Fruit fly (Drosophila melanogaster): Measurements from ENCODE around the gene CG14195.

CG14195 gene

dm6 chrX:19162249-19162914 is 49.5 kb downstream of the CG14195 start (continued):
- TF ChIP-seq CG11294 (GFP tag; IDR thresholded peaks at IDR 0.05) (0 out of 2 replicates have a peak, but pooled peaks have one; percentile 12), CG10631 (GFP tag; optimal IDR thresholded peaks at IDR 0.05) (peak; percentile 63), CG11762 (GFP tag; optimal IDR thresholded peaks at IDR 0.05; ENCODE audit: insufficient read depth) (peak; percentile 28), pdm3 (GFP tag; optimal IDR thresholded peaks at IDR 0.05) (peak; percentile 81), CG31627 (GFP tag; optimal IDR thresholded peaks at IDR 0.05) (peak; percentile 81), CG4318 (GFP tag; optimal IDR thresholded peaks at IDR 0.05) (peak; percentile 48), CG10669 (GFP tag; optimal IDR thresholded peaks at IDR 0.05) (peak; percentile 67), CG9139 (GFP tag; optimal IDR thresholded peaks at IDR 0.05) (no peak), Ets21C (GFP tag; optimal IDR thresholded peaks at IDR 0.05) (peak; percentile 58), Hr39 (GFP tag; optimal IDR thresholded peaks at IDR 0.05) (peak; percentile 82), Hr38 (GFP tag; optimal IDR thresholded peaks at IDR 0.05) (no peak), Blimp-1 (GFP tag; optimal IDR thresholded peaks at IDR 0.05) (no peak), CG32006 (GFP tag; optimal IDR thresholded peaks at IDR 0.05) (peak; percentile 81), Lpt (GFP tag; optimal IDR thresholded peaks at IDR 0.05) (peak; percentile 60), Eip93F (GFP tag; optimal IDR thresholded peaks at IDR 0.05) (no peak), OdsH (GFP tag; optimal IDR thresholded peaks at IDR 0.05) (peak; percentile 77), CG1621 (tag; optimal IDR thresholded peaks at IDR 0.05) (peak; percentile 72), dac (GFP tag; optimal IDR thresholded peaks at IDR 0.05) (no peak), CG3032 (tag; optimal IDR thresholded peaks at IDR 0.05) (peak; percentile 53), Eip75B (GFP tag; optimal IDR thresholded peaks at IDR 0.05) (peak; percentile 69), CG34406 (GFP tag; optimal IDR thresholded peaks at IDR 0.05) (peak; percentile 71), ss (GFP tag; optimal IDR thresholded peaks at IDR 0.05) (peak; percentile 27 to 64), CG6792 (GFP tag; optimal IDR thresholded peaks at IDR 0.05) (peak; percentile 83), svp (GFP tag) (peak; percentile 95), CG16779 (tag; optimal IDR thresholded peaks at IDR 0.05) (peak; percentile 23), fkh (GFP tag; optimal IDR thresholded peaks at IDR 0.05) (no peak)

- TF ChIP-seq Eip78C (GFP tag), result peak; percentile 85
- TF ChIP-seq Hr39 (GFP tag; optimal IDR thresholded peaks at IDR 0.05), result no peak
- TF ChIP-seq CG6792 (GFP tag; optimal IDR thresholded peaks at IDR 0.05), result peak; percentile 8
- no peak for TF ChIP-seq Gug (GFP tag; IDR thresholded peaks at IDR 0.05)
- no peak for TF ChIP-seq Eip93F (GFP tag; optimal IDR thresholded peaks at IDR 0.05)
- TF ChIP-seq Hr38 (GFP tag; optimal IDR thresholded peaks at IDR 0.05), result no peak
- TF ChIP-seq achi (GFP tag; optimal IDR thresholded peaks at IDR 0.05), result peak; percentile 15
- peak; percentile 21 for TF ChIP-seq esn (GFP tag; optimal IDR thresholded peaks at IDR 0.05)
- no peak for TF ChIP-seq Met (GFP tag; optimal IDR thresholded peaks at IDR 0.05)
- peak; percentile 10 for TF ChIP-seq spab (GFP tag; optimal IDR thresholded peaks at IDR 0.05)
- TF ChIP-seq Lpt (GFP tag; optimal IDR thresholded peaks at IDR 0.05), result no peak
- TF ChIP-seq salr (GFP tag; optimal IDR thresholded peaks at IDR 0.05), result peak in 1 of 2 experiments; percentile 1
- no peak for TF ChIP-seq CG11762 (GFP tag; optimal IDR thresholded peaks at IDR 0.05; ENCODE audit: insufficient read depth)
- no peak for TF ChIP-seq CG8319 (GFP tag; optimal IDR thresholded peaks at IDR 0.05)
- TF ChIP-seq CG8632 (GFP tag; optimal IDR thresholded peaks at IDR 0.05), result no peak
- peak; percentile 20 for TF ChIP-seq acj6 (GFP tag; optimal IDR thresholded peaks at IDR 0.05)
- TF ChIP-seq CG6163 (GFP tag; IDR thresholded peaks at IDR 0.05), result no peak
- TF ChIP-seq lz (GFP tag; optimal IDR thresholded peaks at IDR 0.05), result no peak
- no peak for TF ChIP-seq CG31627 (GFP tag; optimal IDR thresholded peaks at IDR 0.05)
- TF ChIP-seq Sox14 (GFP tag; optimal IDR thresholded peaks at IDR 0.05), result no peak
- TF ChIP-seq net (GFP tag; optimal IDR thresholded peaks at IDR 0.05), result no peak
- TF ChIP-seq CG3032 (tag; optimal IDR thresholded peaks at IDR 0.05), result peak; percentile 49
- TF ChIP-seq dac (GFP tag; optimal IDR thresholded peaks at IDR 0.05), result no peak
- TF ChIP-seq CG34406 (GFP tag; optimal IDR thresholded peaks at IDR 0.05), result peak; percentile 8
- no peak for TF ChIP-seq CG10669 (GFP tag; optimal IDR thresholded peaks at IDR 0.05)
- TF ChIP-seq Sox102F (GFP tag; optimal IDR thresholded peaks at IDR 0.05), result no peak
- no peak for TF ChIP-seq CG3919 (GFP tag; optimal IDR thresholded peaks at IDR 0.05)
- TF ChIP-seq pdm3 (GFP tag; optimal IDR thresholded peaks at IDR 0.05), result no peak
- TF ChIP-seq vri (GFP tag; optimal IDR thresholded peaks at IDR 0.05), result no peak
- TF ChIP-seq CG16779 (tag; optimal IDR thresholded peaks at IDR 0.05), result no peak
- TF ChIP-seq Ets21C (GFP tag; optimal IDR thresholded peaks at IDR 0.05), result no peak
- peak; percentile 19 for TF ChIP-seq OdsH (GFP tag; optimal IDR thresholded peaks at IDR 0.05)
- no peak for TF ChIP-seq Smox (GFP tag; optimal IDR thresholded peaks at IDR 0.05)
- peak; percentile 60 for TF ChIP-seq CG6808 (GFP tag; optimal IDR thresholded peaks at IDR 0.05)
- TF ChIP-seq Eip75B (GFP tag; optimal IDR thresholded peaks at IDR 0.05), result no peak
These were observed 51.1 kb downstream of the CG14195 start for dm6 chrX:19160635-19161407.

Measured in whole organism, prepupa.